Fruit fly (Drosophila melanogaster) whole organism, embryonic: ENCODE data around the gene CG13247.

Experiments used
- ATbp ChIP-seq: fragments of 200-800 bp; sonication (Bioruptor generic); optimal IDR thresholded peaks from 2 replicates; lab custom pipeline; 2017; ENCODE audit warnings: missing biosample characterization, mild to moderate bottlenecking, missing genetic modification characterization, missing genetic modification reagents
- CG11456 ChIP-seq: fragments of 200-800 bp; sonication (Bioruptor generic); IDR thresholded peaks from 3 replicates; pipeline ENCODE4 v1.3.6; 2022; ENCODE audit warnings: missing biosample characterization, missing genetic modification characterization
- CG12104 ChIP-seq: fragments of 200-800 bp; sonication (Bioruptor generic); optimal IDR thresholded peaks from 3 replicates; lab custom pipeline; 2016; ENCODE audit warnings: missing biosample characterization, missing genetic modification characterization
- CG12219 ChIP-seq: fragments of 200-800 bp; sonication (Bioruptor generic); optimal IDR thresholded peaks from 3 replicates; lab custom pipeline; 2018; ENCODE audit warnings: missing biosample characterization, mild to moderate bottlenecking, missing genetic modification characterization
- CG12659 ChIP-seq: fragments of 200-800 bp; sonication (Bioruptor generic); optimal IDR thresholded peaks from 3 replicates; lab custom pipeline; 2017; ENCODE audit warnings: mild to moderate bottlenecking, missing biosample characterization, missing genetic modification reagents, missing genetic modification characterization
- CG12744 ChIP-seq: fragments of 200-800 bp; sonication (Bioruptor generic); optimal IDR thresholded peaks from 2 replicates; lab custom pipeline; 2016; ENCODE audit warnings: missing biosample characterization, missing genetic modification characterization
- CG13287 ChIP-seq: fragments of 200-800 bp; sonication (Bioruptor generic); IDR thresholded peaks from 2 replicates; pipeline ENCODE4 v1.3.6; 2022; ENCODE audit warnings: missing biosample characterization, missing genetic modification characterization; ENCODE audit not compliant: partially characterized antibody
- CG13296 ChIP-seq: fragments of 200-800 bp; sonication (Bioruptor generic); optimal IDR thresholded peaks from 3 replicates; lab custom pipeline; 2018; ENCODE audit warnings: missing biosample characterization, mild to moderate bottlenecking, missing genetic modification characterization
- CG14014 ChIP-seq: fragments of 200-800 bp; sonication (Bioruptor generic); IDR thresholded peaks from 2 replicates; pipeline ENCODE4 v1.3.6; 2022; ENCODE audit warnings: missing biosample characterization, missing genetic modification characterization
- CG15269 ChIP-seq: fragments of 200-800 bp; sonication (Bioruptor generic); optimal IDR thresholded peaks from 2 replicates; lab custom pipeline; 2018; ENCODE audit warnings: missing biosample characterization, mild to moderate bottlenecking, missing genetic modification characterization, moderate library complexity
- CG15601 ChIP-seq: fragments of 200-800 bp; sonication (Bioruptor generic); optimal IDR thresholded peaks from 3 replicates; lab custom pipeline; 2019; ENCODE audit warnings: missing biosample characterization, mild to moderate bottlenecking, missing genetic modification characterization, moderate library complexity
- CG15696 ChIP-seq: fragments of 200-800 bp; sonication (Bioruptor generic); optimal IDR thresholded peaks from 2 replicates; lab custom pipeline; 2019; ENCODE audit warnings: missing biosample characterization, mild to moderate bottlenecking, missing genetic modification characterization, moderate library complexity
- CG2199 ChIP-seq: fragments of 200-800 bp; sonication (Bioruptor generic); IDR thresholded peaks from 3 replicates; pipeline ENCODE4 v1.3.6; 2022; ENCODE audit warnings: missing biosample characterization, missing genetic modification characterization
- CG2875 ChIP-seq: fragments of 200-800 bp; sonication (Bioruptor generic); optimal IDR thresholded peaks from 2 replicates; lab custom pipeline; 2017; ENCODE audit warnings: missing biosample characterization, mild to moderate bottlenecking, missing genetic modification characterization, missing genetic modification reagents
- CG32767 ChIP-seq: fragments of 200-800 bp; sonication (Bioruptor generic); IDR thresholded peaks from 2 replicates; pipeline ENCODE4 v1.3.6; 2022; ENCODE audit warnings: missing biosample characterization, missing genetic modification characterization
- CG3281 ChIP-seq: fragments of 200-800 bp; sonication (Bioruptor generic); optimal IDR thresholded peaks from 3 replicates; lab custom pipeline; 2017; ENCODE audit warnings: missing biosample characterization, mild to moderate bottlenecking, missing genetic modification characterization
- CG34376 ChIP-seq: fragments of 200-800 bp; sonication (Bioruptor generic); optimal IDR thresholded peaks from 2 replicates; lab custom pipeline; 2018; ENCODE audit warnings: missing biosample characterization, mild to moderate bottlenecking, missing genetic modification characterization
- CG5180 ChIP-seq: fragments of 200-800 bp; sonication (Bioruptor generic); optimal IDR thresholded peaks from 3 replicates; lab custom pipeline; 2017; ENCODE audit warnings: missing biosample characterization, missing genetic modification characterization, mild to moderate bottlenecking, moderate library complexity, missing genetic modification reagents
- CG6654 ChIP-seq: fragments of 200-800 bp; sonication (Bioruptor generic); optimal IDR thresholded peaks from 2 replicates; lab custom pipeline; 2017; ENCODE audit warnings: missing biosample characterization, mild to moderate bottlenecking, missing genetic modification characterization
- CG8281 ChIP-seq: fragments of 200-800 bp; sonication (Bioruptor generic); optimal IDR thresholded peaks from 2 replicates; lab custom pipeline; 2018; ENCODE audit warnings: missing biosample characterization, mild to moderate bottlenecking, missing genetic modification characterization, moderate library complexity
- CG9727 ChIP-seq: fragments of 200-800 bp; sonication (Bioruptor generic); optimal IDR thresholded peaks from 3 replicates; lab custom pipeline; 2017; ENCODE audit warnings: missing biosample characterization, mild to moderate bottlenecking, missing genetic modification characterization
- CTCF ChIP-seq: fragments of 200-800 bp; sonication (Bioruptor generic); optimal IDR thresholded peaks from 2 replicates; lab custom pipeline; 2017; ENCODE audit warnings: missing biosample characterization, mild to moderate bottlenecking, missing genetic modification characterization, moderate library complexity
- CrebB ChIP-seq: fragments of 200-800 bp; sonication (Bioruptor generic); optimal IDR thresholded peaks from 3 replicates; lab custom pipeline; 2018; ENCODE audit warnings: missing biosample characterization, mild to moderate bottlenecking, missing genetic modification characterization
- E2f2 ChIP-seq: fragments of 200-800 bp; sonication (Bioruptor generic); IDR thresholded peaks from 2 replicates; pipeline ENCODE4 v1.3.6; 2022; ENCODE audit warnings: missing biosample characterization, missing genetic modification characterization
- Fer3 ChIP-seq: fragments of 200-800 bp; sonication (Bioruptor generic); optimal IDR thresholded peaks from 2 replicates; lab custom pipeline; 2018; ENCODE audit warnings: missing biosample characterization, mild to moderate bottlenecking, missing genetic modification characterization, moderate library complexity
- Hr39 ChIP-seq: fragments of >200 bp; optimal IDR thresholded peaks from 2 replicates; lab custom pipeline; 2017
- Hr51 ChIP-seq, 2 experiments: fragments of 200-800 bp; sonication (Bioruptor generic); optimal IDR thresholded peaks; 2 replicates in 1 of 2; 3 replicates in 1 of 2; lab custom pipeline; 2016 to 2018; ENCODE audit warnings: missing biosample characterization in 2 of 2, missing genetic modification characterization in 2 of 2, mild to moderate bottlenecking in 1 of 2, moderate library complexity in 1 of 2
- Med ChIP-seq: fragments of 200-800 bp; sonication (Bioruptor generic); peaks from one replicate; lab custom pipeline; 2016; ENCODE audit warnings: missing biosample characterization, missing genetic modification characterization, mild to moderate bottlenecking, inconsistent platforms, moderate library complexity
- Nf-YC ChIP-seq: fragments of 200-800 bp; optimal IDR thresholded peaks from 3 replicates; lab custom pipeline; 2019; ENCODE audit warnings: missing biosample characterization, mild to moderate bottlenecking, missing genetic modification characterization, moderate library complexity
- NfI ChIP-seq: fragments of 200-800 bp; sonication (Bioruptor generic); optimal IDR thresholded peaks from 3 replicates; lab custom pipeline; 2018; ENCODE audit warnings: missing biosample characterization, mild to moderate bottlenecking, missing genetic modification characterization, moderate library complexity
- bsh ChIP-seq, 2 experiments: fragments of 200-800 bp; sonication (Bioruptor generic); optimal IDR thresholded peaks; 2 replicates each; lab custom pipeline; 2017 to 2018; ENCODE audit warnings: mild to moderate bottlenecking in 2 of 2, missing biosample characterization in 2 of 2, missing genetic modification characterization in 2 of 2, moderate library complexity in 1 of 2
- cato ChIP-seq: fragments of 200-800 bp; sonication (Bioruptor generic); optimal IDR thresholded peaks from 2 replicates; lab custom pipeline; 2016; ENCODE audit warnings: missing biosample characterization, missing genetic modification characterization, borderline replicate concordance
- chinmo ChIP-seq: fragments of 200-800 bp; sonication (Bioruptor generic); IDR thresholded peaks from 4 replicates; pipeline ENCODE4 v1.3.6; 2022; ENCODE audit warnings: missing biosample characterization, missing genetic modification characterization; ENCODE audit not compliant: partially characterized antibody
- dpn ChIP-seq, 2 experiments: fragments of 200-800 bp; sonication (Bioruptor generic); optimal IDR thresholded peaks; 3 replicates each; lab custom pipeline; 2016; ENCODE audit warnings: missing biosample characterization in 2 of 2, missing genetic modification characterization in 2 of 2
- exex ChIP-seq: fragments of 200-800 bp; sonication (Bioruptor generic); optimal IDR thresholded peaks from 4 replicates; lab custom pipeline; 2018; ENCODE audit warnings: missing biosample characterization, mild to moderate bottlenecking, missing genetic modification characterization, moderate library complexity
- gcm ChIP-seq: fragments of 200-800 bp; sonication (Bioruptor generic); optimal IDR thresholded peaks from 2 replicates; lab custom pipeline; 2019; ENCODE audit warnings: missing biosample characterization, mild to moderate bottlenecking, missing genetic modification characterization, moderate library complexity
- gsb-n ChIP-seq: fragments of 200-800 bp; sonication (Bioruptor generic); optimal IDR thresholded peaks from 3 replicates; lab custom pipeline; 2018; ENCODE audit warnings: missing biosample characterization, mild to moderate bottlenecking, missing genetic modification characterization
- hkb ChIP-seq, 2 experiments: fragments of 200-800 bp in 1 of 2; fragments of >200 bp in 1 of 2; sonication (Bioruptor generic) in 1 of 2; IDR thresholded peaks in 1 of 2; optimal IDR thresholded peaks in 1 of 2; 2 replicates each; pipeline versions ENCODE4 v1.3.6 to Lab custom; 2017 to 2022; ENCODE audit warnings: missing biosample characterization in 1 of 2, missing genetic modification characterization in 1 of 2
- lbe ChIP-seq: fragments of 200-800 bp; sonication (Bioruptor generic); optimal IDR thresholded peaks from 2 replicates; lab custom pipeline; 2016; ENCODE audit warnings: missing biosample characterization, mild to moderate bottlenecking, missing genetic modification characterization
- lola ChIP-seq, 3 experiments: fragments of >200 bp in 2 of 3; fragments of 200-800 bp in 1 of 3; sonication (Bioruptor generic) in 1 of 3; optimal IDR thresholded peaks; 2 replicates each; lab custom pipeline; 2017 to 2019; ENCODE audit warnings: missing biosample characterization in 3 of 3, missing genetic modification characterization in 3 of 3, mild to moderate bottlenecking in 1 of 3, moderate library complexity in 1 of 3
- nau ChIP-seq: fragments of 200-800 bp; sonication (Bioruptor generic); optimal IDR thresholded peaks from 3 replicates; lab custom pipeline; 2017; ENCODE audit warnings: missing biosample characterization, mild to moderate bottlenecking, missing genetic modification characterization, missing genetic modification reagents
- nom ChIP-seq: fragments of 200-800 bp; sonication (Bioruptor generic); optimal IDR thresholded peaks from 2 replicates; lab custom pipeline; 2017; ENCODE audit warnings: missing biosample characterization, missing genetic modification characterization, mild to moderate bottlenecking, moderate library complexity, missing genetic modification reagents
- pho ChIP-seq: fragments of 200-800 bp; sonication (Bioruptor generic); optimal IDR thresholded peaks from 2 replicates; lab custom pipeline; 2016; ENCODE audit warnings: missing biosample characterization, missing genetic modification characterization
- sens ChIP-seq: fragments of 200-800 bp; sonication (Bioruptor generic); peaks from one replicate; lab custom pipeline; 2016; ENCODE audit warnings: missing biosample characterization, missing genetic modification characterization
- sqz ChIP-seq: fragments of 200-800 bp; sonication (Bioruptor generic); optimal IDR thresholded peaks from 3 replicates; lab custom pipeline; 2018; ENCODE audit warnings: missing biosample characterization, mild to moderate bottlenecking, missing genetic modification characterization

Gene CG13247

DNA sequence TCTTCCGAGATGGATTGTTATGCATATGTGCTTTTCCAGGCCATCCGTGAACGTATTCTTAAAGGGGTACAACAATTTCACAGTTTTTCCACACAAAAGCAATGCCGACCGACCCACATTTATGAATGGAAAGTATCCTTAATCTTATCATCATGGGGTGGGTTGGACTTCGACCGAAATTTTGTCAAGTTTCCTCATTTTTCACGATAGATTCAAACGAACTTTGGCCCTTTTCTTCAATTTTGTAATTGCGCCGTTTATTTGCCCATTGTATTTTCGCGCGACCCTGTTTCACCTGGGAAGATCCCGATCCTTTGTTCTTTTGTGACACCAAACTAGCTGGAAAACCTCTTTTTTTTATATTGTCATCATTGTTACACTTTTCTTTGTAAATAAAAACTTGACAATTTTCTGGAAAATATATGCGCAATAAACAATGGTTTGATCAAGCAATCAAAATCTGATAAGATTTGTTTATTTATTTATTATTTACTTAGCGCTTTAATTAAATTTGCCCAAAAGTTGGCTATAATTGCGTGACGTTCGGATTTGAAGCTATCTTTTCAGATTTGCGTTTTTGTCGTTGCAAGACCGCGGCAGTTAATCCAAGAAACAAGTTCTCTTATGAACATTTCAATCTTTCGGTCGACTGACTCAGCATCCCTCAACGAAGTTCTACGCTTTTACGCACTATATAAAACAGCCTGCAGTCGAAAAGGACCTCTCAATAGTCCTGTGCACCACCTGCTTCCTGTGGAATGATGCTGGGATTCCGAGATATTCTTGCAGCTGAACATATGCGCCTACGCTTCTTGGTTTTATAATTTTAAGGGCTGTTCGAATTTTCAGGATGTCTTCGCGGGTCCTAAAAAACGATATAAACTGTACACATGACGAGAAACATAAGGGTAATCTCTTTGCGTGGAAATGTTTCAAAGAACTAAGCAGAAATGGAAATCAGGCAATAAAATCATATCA is 36.1 kb downstream of the CG13247 start (continued):
- TF ChIP-seq cato (GFP tag; lab: Kevin White, UChicago) (no peak), gcm (GFP tag; lab: Kevin White, UChicago) (peak; percentile 24), CG34376 (GFP tag; lab: Kevin White, UChicago) (no peak), chinmo (GFP tag; lab: Robert Waterston, UW) (no peak), CG9727 (GFP tag; lab: Kevin White, UChicago) (no peak), ATbp (GFP tag; lab: Kevin White, UChicago) (peak; percentile 59), Hr39 (lab: Kevin White, UChicago) (no peak), CG15601 (tag; lab: Kevin White, UChicago) (peak; percentile 29), nom (GFP tag; lab: Kevin White, UChicago) (no peak), CG15269 (peak; percentile 25), E2f2 (GFP tag; lab: Robert Waterston, UW) (peak; percentile 26; the same call in 1 of the 2 replicates), hkb (optimal IDR thresholded peaks at IDR 0.05; lab: Kevin White, UChicago) (no peak), hkb (GFP tag; IDR thresholded peaks at IDR 0.05; lab: Robert Waterston, UW) (peak; percentile 38; the same call in 1 of the 2 replicates), CrebB (tag; lab: Kevin White, UChicago) (peak; percentile 60), CG12744 (peak; percentile 25), CG11456 (no peak), CTCF (GFP tag; lab: Kevin White, UChicago) (peak; percentile 55), CG2875 (GFP tag; lab: Kevin White, UChicago) (peak; percentile 22), nau (no peak), pho (GFP tag; lab: Kevin White, UChicago) (no peak), CG12104 (GFP tag; lab: Kevin White, UChicago) (peak; percentile 9), Med (GFP tag; lab: Kevin White, UChicago) (peak; percentile 4), CG13296 (GFP tag; lab: Kevin White, UChicago) (peak; percentile 73), exex (peak; percentile 28), CG3281 (GFP tag; lab: Kevin White, UChicago) (peak; percentile 43), CG13287 (peak; percentile 7; the same call in 1 of the 2 replicates), lola (GFP tag; optimal IDR thresholded peaks at IDR 0.05; lab: Kevin White, UChicago) (peak in 1 of 3 experiments; percentile 64), CG14014 (0 out of 2 replicates have a peak, but pooled peaks have one; percentile 31), Hr51 (GFP tag; optimal IDR thresholded peaks at IDR 0.05; lab: Kevin White, UChicago) (peak in 1 of 2 experiments; percentile 8), CG32767 (no peak), sqz (peak; percentile 27), dpn (GFP tag; optimal IDR thresholded peaks at IDR 0.05; lab: Kevin White, UChicago) (no peak), lbe (GFP tag; lab: Kevin White, UChicago) (no peak), bsh (GFP tag; optimal IDR thresholded peaks at IDR 0.05; lab: Kevin White, UChicago) (peak in 1 of 2 experiments; percentile 12), Fer3 (tag; lab: Kevin White, UChicago) (peak; percentile 24), CG2199 (GFP tag; lab: Robert Waterston, UW) (peak; percentile 83; the same call in 2 of the 3 replicates), NfI (peak; percentile 44), CG12219 (GFP tag; lab: Kevin White, UChicago) (peak; percentile 37), CG6654 (GFP tag; lab: Kevin White, UChicago) (no peak), CG5180 (GFP tag; lab: Kevin White, UChicago) (peak; percentile 5), sens (peak; percentile 66), gsb-n (tag; lab: Kevin White, UChicago) (peak; percentile 25), CG8281 (tag; lab: Kevin White, UChicago) (peak; percentile 68), CG15696 (peak; percentile 11), CG12659 (GFP tag; lab: Kevin White, UChicago) (peak; percentile 9), Nf-YC (peak; percentile 21)
- TF ChIP-seq, all 482 proteins: peak for 87
